Fruit fly (Drosophila melanogaster) whole organism, embryonic: ENCODE results near the gene mRpL32.

Source experiments
- Asciz ChIP-seq: fragments of 200-800 bp; sonication (Bioruptor generic); optimal IDR thresholded peaks from 2 replicates; lab custom pipeline; 2017; ENCODE audit warnings: missing biosample characterization, mild to moderate bottlenecking, missing genetic modification characterization, missing genetic modification reagents
- CG11456 ChIP-seq: fragments of 200-800 bp; sonication (Bioruptor generic); IDR thresholded peaks from 3 replicates; pipeline ENCODE4 v1.3.6; 2022; ENCODE audit warnings: missing biosample characterization, missing genetic modification characterization
- CG1233 ChIP-seq: fragments of 200-800 bp; sonication (Bioruptor generic); optimal IDR thresholded peaks from 4 replicates; lab custom pipeline; 2018; ENCODE audit warnings: missing biosample characterization, mild to moderate bottlenecking, missing genetic modification characterization
- CG14441 ChIP-seq: fragments of 200-800 bp; sonication (Bioruptor generic); IDR thresholded peaks from 2 replicates; pipeline ENCODE4 v1.3.6; 2022; ENCODE audit warnings: missing biosample characterization, missing genetic modification characterization
- CG17186 ChIP-seq: fragments of 200-800 bp; sonication (Bioruptor generic); optimal IDR thresholded peaks from 3 replicates; lab custom pipeline; 2017; ENCODE audit warnings: missing biosample characterization, missing genetic modification reagents, missing genetic modification characterization
- CG17361 ChIP-seq: fragments of 200-800 bp; sonication (Bioruptor generic); IDR thresholded peaks from 3 replicates; pipeline ENCODE4 v1.3.6; 2022; ENCODE audit warnings: missing biosample characterization, missing genetic modification characterization
- CG17912 ChIP-seq: fragments of 200-800 bp; sonication (Bioruptor generic); optimal IDR thresholded peaks from 2 replicates; lab custom pipeline; 2018; ENCODE audit warnings: missing biosample characterization, mild to moderate bottlenecking, missing genetic modification characterization
- CG2129 ChIP-seq: fragments of 200-800 bp; sonication (Bioruptor generic); IDR thresholded peaks from 2 replicates; pipeline ENCODE4 v1.3.6; 2022; ENCODE audit warnings: missing biosample characterization, missing genetic modification characterization; ENCODE audit not compliant: partially characterized antibody
- CG31388 ChIP-seq: fragments of 200-800 bp; sonication (Bioruptor generic); optimal IDR thresholded peaks from 2 replicates; lab custom pipeline; 2016; ENCODE audit warnings: missing biosample characterization, missing genetic modification characterization
- CG31441 ChIP-seq: fragments of 200-800 bp; sonication (Bioruptor generic); IDR thresholded peaks from 2 replicates; pipeline ENCODE4 v1.3.6; 2022; ENCODE audit warnings: missing biosample characterization, missing genetic modification characterization
- CG4360 ChIP-seq: fragments of 200-800 bp; sonication (Bioruptor generic); IDR thresholded peaks from 2 replicates; pipeline ENCODE4 v1.3.6; 2022; ENCODE audit warnings: missing biosample characterization, missing genetic modification characterization
- CG4424 ChIP-seq: fragments of 200-800 bp; sonication (Bioruptor generic); optimal IDR thresholded peaks from 3 replicates; lab custom pipeline; 2016; ENCODE audit warnings: missing biosample characterization, missing genetic modification characterization
- CG5953 ChIP-seq: fragments of 200-800 bp; sonication (Bioruptor generic); IDR thresholded peaks from 2 replicates; pipeline ENCODE4 v1.3.6; 2022; ENCODE audit warnings: missing biosample characterization, missing genetic modification characterization
- CG6654 ChIP-seq: fragments of 200-800 bp; sonication (Bioruptor generic); optimal IDR thresholded peaks from 2 replicates; lab custom pipeline; 2017; ENCODE audit warnings: missing biosample characterization, mild to moderate bottlenecking, missing genetic modification characterization
- CG8359 ChIP-seq: fragments of 200-800 bp; sonication (Bioruptor generic); optimal IDR thresholded peaks from 2 replicates; lab custom pipeline; 2017; ENCODE audit warnings: missing biosample characterization, mild to moderate bottlenecking, missing genetic modification characterization, borderline replicate concordance
- CG8944 ChIP-seq: fragments of 200-800 bp; sonication (Bioruptor generic); optimal IDR thresholded peaks from 3 replicates; lab custom pipeline; 2016; ENCODE audit warnings: missing biosample characterization, missing genetic modification characterization
- Doc3 ChIP-seq: fragments of 200-800 bp; sonication (Bioruptor generic); IDR thresholded peaks from 3 replicates; pipeline ENCODE4 v1.3.6; 2022; ENCODE audit warnings: missing biosample characterization, missing genetic modification characterization; ENCODE audit not compliant: partially characterized antibody
- Ets65A ChIP-seq: fragments of 200-800 bp; sonication (Bioruptor generic); peaks from one replicate; lab custom pipeline; 2016; ENCODE audit warnings: missing biosample characterization, missing genetic modification characterization
- HmgZ ChIP-seq: fragments of 200-800 bp; sonication (Bioruptor generic); optimal IDR thresholded peaks from 2 replicates; lab custom pipeline; 2018; ENCODE audit warnings: missing biosample characterization, mild to moderate bottlenecking, missing genetic modification characterization
- Max ChIP-seq: fragments of 200-800 bp; sonication (Bioruptor generic); optimal IDR thresholded peaks from 2 replicates; lab custom pipeline; 2016; ENCODE audit warnings: missing biosample characterization, mild to moderate bottlenecking, missing genetic modification characterization
- Med ChIP-seq: fragments of 200-800 bp; sonication (Bioruptor generic); peaks from one replicate; lab custom pipeline; 2016; ENCODE audit warnings: missing biosample characterization, missing genetic modification characterization, mild to moderate bottlenecking, inconsistent platforms, moderate library complexity
- NC2α ChIP-seq: fragments of 200-800 bp; sonication (Bioruptor generic); optimal IDR thresholded peaks from 2 replicates; lab custom pipeline; 2016; ENCODE audit warnings: missing biosample characterization, missing genetic modification characterization
- Scr ChIP-seq: fragments of 200-800 bp; sonication (Bioruptor generic); IDR thresholded peaks from 2 replicates; pipeline ENCODE4 v1.3.6; 2022; ENCODE audit warnings: missing biosample characterization, missing genetic modification characterization; ENCODE audit not compliant: partially characterized antibody
- Sry-β ChIP-seq: fragments of 200-800 bp; sonication (Bioruptor generic); optimal IDR thresholded peaks from 2 replicates; lab custom pipeline; 2018; ENCODE audit warnings: missing biosample characterization, mild to moderate bottlenecking, missing genetic modification characterization, moderate library complexity
- ase ChIP-seq: fragments of 200-800 bp; sonication (Bioruptor generic); IDR thresholded peaks from 3 replicates; pipeline ENCODE4 v1.3.6; 2022; ENCODE audit warnings: missing biosample characterization, missing genetic modification characterization
- btn ChIP-seq: fragments of 200-800 bp; sonication (Bioruptor generic); optimal IDR thresholded peaks from 2 replicates; lab custom pipeline; 2016; ENCODE audit warnings: missing biosample characterization, missing genetic modification characterization
- cad ChIP-seq: fragments of >200 bp; optimal IDR thresholded peaks from 2 replicates; lab custom pipeline; 2017; ENCODE audit warnings: missing biosample characterization, missing genetic modification characterization
- crol ChIP-seq: fragments of 200-800 bp; sonication (Bioruptor generic); IDR thresholded peaks from 2 replicates; pipeline ENCODE4 v1.3.6; 2022; ENCODE audit warnings: missing biosample characterization, missing genetic modification characterization
- dimm ChIP-seq: fragments of 200-800 bp; sonication (Bioruptor generic); IDR thresholded peaks from 2 replicates; pipeline ENCODE4 v1.3.6; 2022; ENCODE audit warnings: missing biosample characterization, missing genetic modification characterization
- dm ChIP-seq: fragments of 200-800 bp; sonication (Bioruptor generic); optimal IDR thresholded peaks from 3 replicates; lab custom pipeline; 2016; ENCODE audit warnings: missing biosample characterization, missing genetic modification characterization
- dysf ChIP-seq: fragments of 200-800 bp; sonication (Bioruptor generic); IDR thresholded peaks from 3 replicates; pipeline ENCODE4 v1.3.6; 2022; ENCODE audit warnings: missing biosample characterization, missing genetic modification characterization
- ems ChIP-seq: fragments of 200-800 bp; sonication (Bioruptor generic); optimal IDR thresholded peaks from 3 replicates; lab custom pipeline; 2016; ENCODE audit warnings: missing biosample characterization, missing genetic modification characterization
- en ChIP-seq: fragments of 200-800 bp; sonication (Bioruptor generic); optimal IDR thresholded peaks from 2 replicates; lab custom pipeline; 2016; ENCODE audit warnings: missing biosample characterization, missing genetic modification characterization
- fd96Cb ChIP-seq: fragments of 200-800 bp; sonication (Bioruptor generic); optimal IDR thresholded peaks from 2 replicates; lab custom pipeline; 2018; ENCODE audit warnings: missing biosample characterization, mild to moderate bottlenecking, missing genetic modification characterization, moderate library complexity
- gce ChIP-seq: fragments of 200-800 bp; sonication (Bioruptor generic); IDR thresholded peaks from 3 replicates; pipeline ENCODE4 v1.3.6; 2022; ENCODE audit warnings: missing biosample characterization, missing genetic modification characterization
- gfzf ChIP-seq: fragments of 200-800 bp; sonication (Bioruptor generic); optimal IDR thresholded peaks from 2 replicates; lab custom pipeline; 2016; ENCODE audit warnings: missing biosample characterization, mild to moderate bottlenecking, missing genetic modification characterization, moderate library complexity
- grau ChIP-seq: fragments of 200-800 bp; optimal IDR thresholded peaks from 3 replicates; lab custom pipeline; 2019; ENCODE audit warnings: missing biosample characterization, mild to moderate bottlenecking, missing genetic modification characterization, moderate library complexity
- grn ChIP-seq: fragments of 200-800 bp; sonication (Bioruptor generic); optimal IDR thresholded peaks from 3 replicates; lab custom pipeline; 2017; ENCODE audit warnings: missing biosample characterization, missing genetic modification characterization
- jing ChIP-seq: fragments of 200-800 bp; sonication (Bioruptor generic); optimal IDR thresholded peaks from 2 replicates; lab custom pipeline; 2018; ENCODE audit warnings: missing biosample characterization, mild to moderate bottlenecking, missing genetic modification characterization
- kah ChIP-seq: fragments of 200-800 bp; sonication (Bioruptor generic); optimal IDR thresholded peaks from 2 replicates; lab custom pipeline; 2018; ENCODE audit warnings: missing biosample characterization, mild to moderate bottlenecking, missing genetic modification characterization
- maf-S ChIP-seq: fragments of 200-800 bp; sonication (Bioruptor generic); optimal IDR thresholded peaks from 2 replicates; lab custom pipeline; 2016; ENCODE audit warnings: missing biosample characterization, missing genetic modification characterization
- nmo ChIP-seq: fragments of 200-800 bp; sonication (Bioruptor generic); optimal IDR thresholded peaks from 2 replicates; lab custom pipeline; 2018; ENCODE audit warnings: missing biosample characterization, mild to moderate bottlenecking, missing genetic modification characterization, moderate library complexity
- prd ChIP-seq, 3 experiments: fragments of >200 bp in 2 of 3; fragments of 200-800 bp in 1 of 3; sonication (Bioruptor generic) in 1 of 3; optimal IDR thresholded peaks in 2 of 3; IDR thresholded peaks in 1 of 3; 2 replicates in 2 of 3; 3 replicates in 1 of 3; pipeline versions ENCODE4 v1.3.6 to Lab custom; 2017 to 2022; ENCODE audit warnings: missing biosample characterization in 1 of 3, missing genetic modification characterization in 1 of 3
- run ChIP-seq: fragments of 200-800 bp; sonication (Bioruptor generic); optimal IDR thresholded peaks from 3 replicates; lab custom pipeline; 2018; ENCODE audit warnings: missing biosample characterization, mild to moderate bottlenecking, missing genetic modification characterization
- schlank ChIP-seq: fragments of 200-800 bp; sonication (Bioruptor generic); optimal IDR thresholded peaks from 2 replicates; lab custom pipeline; 2018; ENCODE audit warnings: missing biosample characterization, mild to moderate bottlenecking, missing genetic modification characterization
- sens-2 ChIP-seq: fragments of 200-800 bp; sonication (Bioruptor generic); IDR thresholded peaks from 2 replicates; pipeline ENCODE4 v1.3.6; 2022; ENCODE audit warnings: missing biosample characterization, missing genetic modification characterization
- tx ChIP-seq: fragments of 200-800 bp; sonication (Bioruptor generic); optimal IDR thresholded peaks from 2 replicates; lab custom pipeline; 2016; ENCODE audit warnings: missing biosample characterization, missing genetic modification characterization
- vvl ChIP-seq: fragments of 200-800 bp; sonication (Bioruptor generic); IDR thresholded peaks from 2 replicates; pipeline ENCODE4 v1.3.6; 2022; ENCODE audit warnings: missing biosample characterization, missing genetic modification characterization
- zen2 ChIP-seq: fragments of 200-800 bp; sonication (Bioruptor generic); IDR thresholded peaks from 3 replicates; pipeline ENCODE4 v1.3.6; 2022; ENCODE audit warnings: missing biosample characterization, missing genetic modification characterization; ENCODE audit not compliant: partially characterized antibody

The mRpL32 gene

dm6 chr3R:31247281-31247995, 5.2 kb upstream of the mRpL32 start (continued):
- peak; percentile 45 for TF ChIP-seq jing
- TF ChIP-seq NC2α (GFP tag; lab: Kevin White, UChicago) = peak; percentile 2
- TF ChIP-seq zen2 (GFP tag; lab: Robert Waterston, UW) = no peak
- TF ChIP-seq nmo (GFP tag; lab: Kevin White, UChicago) = peak; percentile 85
- no peak for TF ChIP-seq HmgZ (tag; lab: Kevin White, UChicago)
- TF ChIP-seq CG4424 (GFP tag; lab: Kevin White, UChicago) = peak; percentile 81
- peak; percentile 5 for TF ChIP-seq Sry-β (GFP tag; lab: Kevin White, UChicago)
- TF ChIP-seq prd (optimal IDR thresholded peaks at IDR 0.05; lab: Kevin White, UChicago) = no peak
- peak; percentile 79 for TF ChIP-seq prd (GFP tag; IDR thresholded peaks at IDR 0.05; lab: Robert Waterston, UW)
- TF ChIP-seq Med = peak; percentile 95
- peak; percentile 66 for TF ChIP-seq btn (GFP tag; lab: Kevin White, UChicago)
- no peak for TF ChIP-seq CG31388 (GFP tag; lab: Kevin White, UChicago)
- peak; percentile 60 for TF ChIP-seq run
- TF ChIP-seq kah (GFP tag; lab: Kevin White, UChicago) = peak; percentile 66
- TF ChIP-seq fd96Cb (tag; lab: Kevin White, UChicago) = peak; percentile 85
- TF ChIP-seq Asciz (GFP tag; lab: Kevin White, UChicago) = peak; percentile 62
- no peak for TF ChIP-seq crol (GFP tag; lab: Robert Waterston, UW)
- TF ChIP-seq CG6654 (GFP tag; lab: Kevin White, UChicago) = peak; percentile 48
- peak; percentile 38 for TF ChIP-seq grn
- peak; percentile 78 for TF ChIP-seq vvl
- peak; percentile 70 for TF ChIP-seq CG8944 (GFP tag; lab: Kevin White, UChicago)
- TF ChIP-seq Max (GFP tag; lab: Kevin White, UChicago) = peak; percentile 45
- TF ChIP-seq grau (tag; lab: Kevin White, UChicago) = peak; percentile 74
- peak; percentile 17 for TF ChIP-seq tx (GFP tag; lab: Kevin White, UChicago)
- TF ChIP-seq Scr (GFP tag; lab: Robert Waterston, UW) = no peak
- TF ChIP-seq dysf = peak; percentile 88
- 0 out of 2 replicates have a peak, but pooled peaks have one; percentile 19 for TF ChIP-seq CG4360 (GFP tag; lab: Robert Waterston, UW)
- no peak for TF ChIP-seq gfzf (GFP tag; lab: Kevin White, UChicago)
- TF ChIP-seq CG17361 = peak; percentile 79
- TF ChIP-seq en (GFP tag; lab: Kevin White, UChicago) = peak; percentile 29
- no peak for TF ChIP-seq CG17912
- TF ChIP-seq CG8359 (GFP tag; lab: Kevin White, UChicago) = peak; percentile 44
- peak; percentile 65 for TF ChIP-seq CG1233
- TF ChIP-seq ems (GFP tag; lab: Kevin White, UChicago) = peak; percentile 45
- no peak for TF ChIP-seq Doc3 (GFP tag; lab: Robert Waterston, UW)
- no peak for TF ChIP-seq cad (GFP tag; lab: Kevin White, UChicago)
- TF ChIP-seq schlank = no peak
- no peak for TF ChIP-seq CG17186 (GFP tag; lab: Kevin White, UChicago)
- peak; percentile 85 for TF ChIP-seq CG31441 (GFP tag; lab: Robert Waterston, UW)
- peak; percentile 33 for TF ChIP-seq maf-S (GFP tag; lab: Kevin White, UChicago)
- TF ChIP-seq CG2129 (GFP tag; lab: Robert Waterston, UW) = no peak
- TF ChIP-seq gce (GFP tag; lab: Robert Waterston, UW) = peak; percentile 72; the same call in 2 of the 3 replicates
- TF ChIP-seq CG14441 = peak; percentile 86
- TF ChIP-seq dm (GFP tag; lab: Kevin White, UChicago) = peak; percentile 14
- peak; percentile 92 for TF ChIP-seq Ets65A (GFP tag; lab: Kevin White, UChicago)
- TF ChIP-seq CG5953 (GFP tag; lab: Robert Waterston, UW) = peak; percentile 74
- TF ChIP-seq dimm = peak; percentile 58
- TF ChIP-seq sens-2 (GFP tag; lab: Robert Waterston, UW) = peak; percentile 66
- peak; percentile 67; the same call in 2 of the 3 replicates for TF ChIP-seq CG11456
- TF ChIP-seq ase = peak; percentile 82
